Worm (Caenorhabditis elegans): Measurements from ENCODE around the gene ugt-16.
A peak's percentile ranks its signal among the peaks of the same experiment; 100 is the strongest.

ugt-16 gene

DNA sequence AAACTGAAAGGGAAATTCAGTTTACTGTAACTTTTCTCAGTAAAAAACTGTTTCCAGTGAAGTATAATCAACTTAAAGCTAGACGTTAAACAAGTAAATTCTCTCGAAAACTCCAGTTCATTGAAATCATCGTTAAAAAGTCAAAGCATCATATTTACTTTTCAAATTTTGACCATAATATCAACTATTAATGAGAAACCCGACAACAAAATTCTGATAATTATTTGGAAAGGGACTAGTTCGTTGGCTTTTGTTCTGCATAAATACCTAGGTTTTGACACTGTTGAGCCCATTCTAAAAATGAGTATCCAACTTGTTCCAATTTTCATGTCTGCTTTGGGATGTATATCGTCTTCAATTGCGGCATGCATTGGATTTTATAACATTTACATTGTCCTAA, 18.6 kb upstream of the ugt-16 start, which contains the start of gene ZC443.7:
Gene ZC443.7, plus strand, starts transcription at position 301 of the 400 bp plus-strand sequence.
- TF ChIP-seq Y95B8A.8 (GFP tag; IDR thresholded peaks at IDR 0.05) (no peak), ceh-40 (GFP tag; IDR thresholded peaks at IDR 0.05) (no peak), rpc-1 (optimal IDR thresholded peaks at IDR 0.05) (no peak), rpc-1 (tag; optimal IDR thresholded peaks at IDR 0.05) (no peak), madf-10 (tag; optimal IDR thresholded peaks at IDR 0.05) (no peak), Y56A3A.18 (GFP tag; IDR thresholded peaks at IDR 0.05) (no peak)

DNA sequence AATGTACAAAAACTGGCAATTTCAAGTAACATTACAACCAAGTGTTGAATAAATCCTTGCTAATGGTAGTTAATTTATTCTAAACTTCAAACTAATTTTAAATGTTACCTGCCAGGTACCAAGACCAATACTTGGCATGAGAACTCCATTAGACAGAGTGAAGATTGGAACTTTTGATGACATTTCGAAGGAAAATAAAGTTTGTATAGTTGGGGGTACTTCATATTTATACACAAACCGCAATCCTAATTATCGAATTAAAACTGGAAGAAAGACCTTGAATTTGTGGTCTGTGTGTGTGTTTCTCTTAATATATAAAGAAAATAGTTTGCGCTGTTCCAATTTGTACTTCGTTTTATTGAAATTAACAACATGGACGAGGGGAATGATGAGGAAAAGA, 14.9 kb upstream of the ugt-16 start, which contains the start of gene ZC443.1:
Gene ZC443.1, minus strand, starts transcription at position 205 of the 400 bp plus-strand sequence.
- TF ChIP-seq snpc-1.3 (tag; optimal IDR thresholded peaks at IDR 0.05; ENCODE audit: insufficient read depth) = no peak
- no peak for TF ChIP-seq snpc-4 (GFP tag; optimal IDR thresholded peaks at IDR 0.05)
- TF ChIP-seq snpc-4 (tag; optimal IDR thresholded peaks at IDR 0.05) = no peak
- TF ChIP-seq ztf-3 (GFP tag; optimal IDR thresholded peaks at IDR 0.05) = no peak
- TF ChIP-seq rec-8 (tag; optimal IDR thresholded peaks at IDR 0.05) = no peak
- TF ChIP-seq lin-26 (GFP tag; IDR thresholded peaks at IDR 0.05) = no peak
- TF ChIP-seq ceh-27 (GFP tag; optimal IDR thresholded peaks at IDR 0.05) = no peak
- TF ChIP-seq ztf-25 (GFP tag; IDR thresholded peaks at IDR 0.05) = no peak
- TF ChIP-seq aptf-2 (GFP tag; conservative IDR thresholded peaks at IDR 0.05) = no peak
- TF ChIP-seq repo-1 (tag; optimal IDR thresholded peaks at IDR 0.05) = no peak
- TF ChIP-seq dpl-1 (GFP tag; optimal IDR thresholded peaks at IDR 0.05) = no peak
- no peak for TF ChIP-seq sea-2 (GFP tag; IDR thresholded peaks at IDR 0.05)
- no peak for TF ChIP-seq zim-3 (tag; optimal IDR thresholded peaks at IDR 0.05)
- TF ChIP-seq aptf-3 (GFP tag; IDR thresholded peaks at IDR 0.05) = no peak
- no peak for TF ChIP-seq pbrm-1 (GFP tag; IDR thresholded peaks at IDR 0.05)
- no peak for TF ChIP-seq F37B4.10 (GFP tag; IDR thresholded peaks at IDR 0.05)
- no peak for TF ChIP-seq atf-7 (tag; optimal IDR thresholded peaks at IDR 0.05)
- no peak for TF ChIP-seq F23B12.7 (tag; optimal IDR thresholded peaks at IDR 0.05; ENCODE audit: insufficient read depth)

DNA sequence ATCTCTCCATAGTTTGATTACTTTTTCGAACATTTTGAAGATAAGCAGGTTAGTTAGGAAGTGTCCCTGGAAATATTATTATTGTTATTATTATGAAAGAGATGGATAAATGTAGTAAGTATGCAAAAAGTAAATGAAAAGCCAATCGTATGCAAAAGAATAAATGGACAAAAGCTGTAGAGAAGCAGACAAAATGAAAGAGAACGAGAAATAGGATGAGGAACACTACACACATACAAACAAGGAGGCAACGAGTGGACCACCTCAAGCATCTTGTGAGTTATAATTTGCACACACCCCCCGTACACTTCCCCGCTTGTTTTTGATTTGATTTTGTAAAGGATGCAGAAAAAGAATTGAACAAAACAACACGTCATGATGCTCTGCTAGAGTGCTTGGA, 13.7 kb upstream of the ugt-16 start, which contains the start of gene ZC443.2:
Gene ZC443.2, minus strand, starts transcription at position 67 of the 400 bp plus-strand sequence.
- TF ChIP-seq ceh-100 (GFP tag; IDR thresholded peaks at IDR 0.05) = no peak
- peak; percentile 47 for TF ChIP-seq ceh-27 (GFP tag; optimal IDR thresholded peaks at IDR 0.05)
- TF ChIP-seq attf-6 (GFP tag; IDR thresholded peaks at IDR 0.05) = no peak
- no peak for TF ChIP-seq madf-10 (tag; optimal IDR thresholded peaks at IDR 0.05)
- TF ChIP-seq fkh-3 (tag; optimal IDR thresholded peaks at IDR 0.05) = no peak
- TF ChIP-seq D2030.7 (GFP tag; IDR thresholded peaks at IDR 0.05) = no peak

DNA sequence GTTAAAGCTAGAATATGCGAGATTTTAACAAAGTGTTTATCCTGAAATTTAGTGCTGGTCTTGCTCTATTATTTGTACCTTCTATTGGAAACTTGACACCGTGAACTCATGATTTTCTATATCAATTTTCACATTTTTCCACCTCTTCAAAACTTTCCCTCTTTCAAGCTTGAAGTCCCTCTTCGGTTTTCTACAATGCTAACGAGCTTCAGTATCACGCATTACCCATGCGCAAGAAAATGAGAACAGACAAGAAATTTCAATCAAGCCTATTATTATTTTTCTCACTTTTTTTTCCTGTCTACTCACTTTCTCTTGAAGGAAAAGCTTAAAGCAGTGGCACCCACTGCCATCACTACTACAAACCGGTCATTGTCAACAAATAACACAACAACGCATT, 13.0 kb upstream of the ugt-16 start:
- TF ChIP-seq nfyb-1 (GFP tag; IDR thresholded peaks at IDR 0.05) (0 out of 2 replicates have a peak, but pooled peaks have one; percentile 63), unc-130 (GFP tag; optimal IDR thresholded peaks at IDR 0.05) (no peak), F10E7.11 (tag; optimal IDR thresholded peaks at IDR 0.05) (no peak), lin-26 (GFP tag; IDR thresholded peaks at IDR 0.05) (no peak), aptf-2 (GFP tag; conservative IDR thresholded peaks at IDR 0.05) (no peak), D2030.7 (GFP tag; IDR thresholded peaks at IDR 0.05) (no peak), lin-40 (tag; optimal IDR thresholded peaks at IDR 0.05) (no peak), zfh-2 (GFP tag; conservative IDR thresholded peaks at IDR 0.05) (no peak), F23B12.7 (tag; optimal IDR thresholded peaks at IDR 0.05; ENCODE audit: insufficient read depth) (no peak), ekl-4 (GFP tag; IDR thresholded peaks at IDR 0.05) (no peak), hsf-1 (GFP tag; IDR thresholded peaks at IDR 0.05) (no peak), somi-1 (GFP tag; optimal IDR thresholded peaks at IDR 0.05) (no peak), madf-3 (GFP tag; IDR thresholded peaks at IDR 0.05) (no peak), ztf-26 (tag; optimal IDR thresholded peaks at IDR 0.05) (no peak), let-526 (GFP tag; IDR thresholded peaks at IDR 0.05) (no peak), ceh-27 (GFP tag; optimal IDR thresholded peaks at IDR 0.05) (no peak), fkh-3 (tag; optimal IDR thresholded peaks at IDR 0.05) (no peak), dox-1 (GFP tag; IDR thresholded peaks at IDR 0.05) (no peak), die-1 (tag; optimal IDR thresholded peaks at IDR 0.05) (no peak), efl-1 (GFP tag; optimal IDR thresholded peaks at IDR 0.05) (no peak), mel-28 (tag; optimal IDR thresholded peaks at IDR 0.05; ENCODE audit: borderline replicate concordance) (no peak), mes-4 (tag; optimal IDR thresholded peaks at IDR 0.05) (no peak), egrh-3 (GFP tag; IDR thresholded peaks at IDR 0.05) (no peak)
